Fruit fly (Drosophila melanogaster) whole organism, embryonic: ENCODE data around the gene CG31883.
A peak's percentile ranks its signal among the peaks of the same experiment; 100 is the strongest.

Source experiments
- Bdp1 ChIP-seq: fragments of 200-800 bp; sonication (Bioruptor generic); optimal IDR thresholded peaks from 3 replicates; lab custom pipeline; 2016; ENCODE audit warnings: missing biosample characterization, missing genetic modification characterization
- CG10979 ChIP-seq: fragments of 200-800 bp; sonication (Bioruptor generic); optimal IDR thresholded peaks from 2 replicates; lab custom pipeline; 2018; ENCODE audit warnings: missing biosample characterization, mild to moderate bottlenecking, missing genetic modification characterization, moderate library complexity
- CG11560 ChIP-seq: fragments of 200-800 bp; sonication (Bioruptor generic); IDR thresholded peaks from 3 replicates; pipeline ENCODE4 v1.3.6; 2022; ENCODE audit warnings: missing biosample characterization, missing genetic modification characterization
- CG12219 ChIP-seq: fragments of 200-800 bp; sonication (Bioruptor generic); optimal IDR thresholded peaks from 3 replicates; lab custom pipeline; 2018; ENCODE audit warnings: missing biosample characterization, mild to moderate bottlenecking, missing genetic modification characterization
- CG12299 ChIP-seq: fragments of 200-800 bp; sonication (Bioruptor generic); optimal IDR thresholded peaks from 2 replicates; lab custom pipeline; 2018; ENCODE audit warnings: missing biosample characterization, mild to moderate bottlenecking, missing genetic modification characterization
- CG12659 ChIP-seq: fragments of 200-800 bp; sonication (Bioruptor generic); optimal IDR thresholded peaks from 3 replicates; lab custom pipeline; 2017; ENCODE audit warnings: mild to moderate bottlenecking, missing biosample characterization, missing genetic modification reagents, missing genetic modification characterization
- CG13424 ChIP-seq: fragments of 200-800 bp; sonication (Bioruptor generic); optimal IDR thresholded peaks from 2 replicates; lab custom pipeline; 2019; ENCODE audit warnings: missing biosample characterization, mild to moderate bottlenecking, missing genetic modification characterization, moderate library complexity
- CG13775 ChIP-seq: fragments of 200-800 bp; sonication (Bioruptor generic); optimal IDR thresholded peaks from 3 replicates; lab custom pipeline; 2017; ENCODE audit warnings: missing biosample characterization, mild to moderate bottlenecking, missing genetic modification characterization
- CG14860 ChIP-seq: fragments of 200-800 bp; sonication (Bioruptor generic); IDR thresholded peaks from 3 replicates; pipeline ENCODE4 v1.3.6; 2022; ENCODE audit warnings: missing biosample characterization, missing genetic modification characterization; ENCODE audit not compliant: partially characterized antibody
- CG15011 ChIP-seq: fragments of 200-800 bp; sonication (Bioruptor generic); optimal IDR thresholded peaks from 3 replicates; lab custom pipeline; 2018; ENCODE audit warnings: missing biosample characterization, mild to moderate bottlenecking, missing genetic modification characterization
- CG15269 ChIP-seq: fragments of 200-800 bp; sonication (Bioruptor generic); optimal IDR thresholded peaks from 2 replicates; lab custom pipeline; 2018; ENCODE audit warnings: missing biosample characterization, mild to moderate bottlenecking, missing genetic modification characterization, moderate library complexity
- CG15514 ChIP-seq: fragments of 200-800 bp; sonication (Bioruptor generic); optimal IDR thresholded peaks from 3 replicates; lab custom pipeline; 2017; ENCODE audit warnings: missing biosample characterization, missing genetic modification characterization, mild to moderate bottlenecking, moderate library complexity, missing genetic modification reagents
- CG17612 ChIP-seq: fragments of 200-800 bp; sonication (Bioruptor generic); IDR thresholded peaks from 2 replicates; pipeline ENCODE4 v1.3.6; 2022; ENCODE audit warnings: missing biosample characterization, missing genetic modification characterization
- CG18262 ChIP-seq: fragments of 200-800 bp; optimal IDR thresholded peaks from 3 replicates; lab custom pipeline; 2019; ENCODE audit warnings: missing biosample characterization, mild to moderate bottlenecking, missing genetic modification characterization, moderate library complexity
- CG2120 ChIP-seq: fragments of 200-800 bp; sonication (Bioruptor generic); optimal IDR thresholded peaks from 3 replicates; lab custom pipeline; 2016; ENCODE audit warnings: missing biosample characterization, missing genetic modification characterization
- CG2875 ChIP-seq: fragments of 200-800 bp; sonication (Bioruptor generic); optimal IDR thresholded peaks from 2 replicates; lab custom pipeline; 2017; ENCODE audit warnings: missing biosample characterization, mild to moderate bottlenecking, missing genetic modification characterization, missing genetic modification reagents
- CG34224 ChIP-seq: fragments of 200-800 bp; sonication (Bioruptor generic); IDR thresholded peaks from 3 replicates; pipeline ENCODE4 v1.3.6; 2022; ENCODE audit warnings: missing biosample characterization, missing genetic modification characterization; ENCODE audit not compliant: partially characterized antibody
- CG4360 ChIP-seq: fragments of 200-800 bp; sonication (Bioruptor generic); IDR thresholded peaks from 2 replicates; pipeline ENCODE4 v1.3.6; 2022; ENCODE audit warnings: missing biosample characterization, missing genetic modification characterization
- CG4404 ChIP-seq: fragments of 200-800 bp; sonication (Bioruptor generic); IDR thresholded peaks from 2 replicates; pipeline ENCODE4 v1.3.6; 2022; ENCODE audit warnings: missing biosample characterization, missing genetic modification characterization
- CG6683 ChIP-seq: fragments of 200-800 bp; sonication (Bioruptor generic); optimal IDR thresholded peaks from 2 replicates; lab custom pipeline; 2017; ENCODE audit warnings: missing biosample characterization, mild to moderate bottlenecking, missing genetic modification characterization, missing genetic modification reagents
- CHES-1-like ChIP-seq: fragments of 200-800 bp; sonication (Bioruptor generic); optimal IDR thresholded peaks from 2 replicates; lab custom pipeline; 2016; ENCODE audit warnings: missing biosample characterization, missing genetic modification characterization
- D19B ChIP-seq: fragments of 200-800 bp; sonication (Bioruptor generic); optimal IDR thresholded peaks from 2 replicates; lab custom pipeline; 2017; ENCODE audit warnings: missing biosample characterization, mild to moderate bottlenecking, missing genetic modification characterization
- Dad ChIP-seq: fragments of 200-800 bp; sonication (Bioruptor generic); optimal IDR thresholded peaks from 3 replicates; lab custom pipeline; 2016; ENCODE audit warnings: missing biosample characterization, missing genetic modification characterization
- Dfd ChIP-seq, 2 experiments: fragments of >200 bp; optimal IDR thresholded peaks; 2 replicates each; lab custom pipeline; 2017; ENCODE audit warnings: missing biosample characterization in 2 of 2, missing genetic modification characterization in 2 of 2
- E2f2 ChIP-seq: fragments of 200-800 bp; sonication (Bioruptor generic); IDR thresholded peaks from 2 replicates; pipeline ENCODE4 v1.3.6; 2022; ENCODE audit warnings: missing biosample characterization, missing genetic modification characterization
- GATAe ChIP-seq: fragments of 200-800 bp; sonication (Bioruptor generic); conservative IDR thresholded peaks from 2 replicates; pipeline ENCODE4 v1.3.6; 2022; ENCODE audit warnings: missing biosample characterization, missing genetic modification characterization
- HLH54F ChIP-seq: fragments of 200-800 bp; sonication (Bioruptor generic); optimal IDR thresholded peaks from 3 replicates; lab custom pipeline; 2016; ENCODE audit warnings: missing biosample characterization, missing genetic modification characterization
- Hr3 ChIP-seq: fragments of 200-800 bp; sonication (Bioruptor generic); optimal IDR thresholded peaks from 3 replicates; lab custom pipeline; 2016; ENCODE audit warnings: missing biosample characterization, missing genetic modification characterization
- Nf-YC ChIP-seq: fragments of 200-800 bp; optimal IDR thresholded peaks from 3 replicates; lab custom pipeline; 2019; ENCODE audit warnings: missing biosample characterization, mild to moderate bottlenecking, missing genetic modification characterization, moderate library complexity
- Ptx1 ChIP-seq: fragments of 200-800 bp; sonication (Bioruptor generic); IDR thresholded peaks from 2 replicates; pipeline ENCODE4 v1.3.6; 2022; ENCODE audit warnings: missing biosample characterization, missing genetic modification characterization
- Sry-β ChIP-seq: fragments of 200-800 bp; sonication (Bioruptor generic); optimal IDR thresholded peaks from 2 replicates; lab custom pipeline; 2018; ENCODE audit warnings: missing biosample characterization, mild to moderate bottlenecking, missing genetic modification characterization, moderate library complexity
- Xbp1 ChIP-seq: fragments of 200-800 bp; sonication (Bioruptor generic); optimal IDR thresholded peaks from 3 replicates; lab custom pipeline; 2016; ENCODE audit warnings: missing biosample characterization, mild to moderate bottlenecking, missing genetic modification characterization
- aop ChIP-seq: fragments of 200-800 bp; sonication (Bioruptor generic); IDR thresholded peaks from 2 replicates; pipeline ENCODE4 v1.3.6; 2022; ENCODE audit warnings: missing biosample characterization, missing genetic modification characterization
- ci ChIP-seq: fragments of 200-800 bp; sonication (Bioruptor generic); IDR thresholded peaks from 3 replicates; pipeline ENCODE4 v1.3.6; 2022; ENCODE audit warnings: missing biosample characterization, missing genetic modification characterization
- crol ChIP-seq: fragments of 200-800 bp; sonication (Bioruptor generic); IDR thresholded peaks from 2 replicates; pipeline ENCODE4 v1.3.6; 2022; ENCODE audit warnings: missing biosample characterization, missing genetic modification characterization
- ewg ChIP-seq: fragments of 200-800 bp; sonication (Bioruptor generic); optimal IDR thresholded peaks from 3 replicates; lab custom pipeline; 2017; ENCODE audit warnings: mild to moderate bottlenecking, missing biosample characterization, missing genetic modification reagents, missing genetic modification characterization
- exex ChIP-seq: fragments of 200-800 bp; sonication (Bioruptor generic); optimal IDR thresholded peaks from 4 replicates; lab custom pipeline; 2018; ENCODE audit warnings: missing biosample characterization, mild to moderate bottlenecking, missing genetic modification characterization, moderate library complexity
- fd96Cb ChIP-seq: fragments of 200-800 bp; sonication (Bioruptor generic); optimal IDR thresholded peaks from 2 replicates; lab custom pipeline; 2018; ENCODE audit warnings: missing biosample characterization, mild to moderate bottlenecking, missing genetic modification characterization, moderate library complexity
- gfzf ChIP-seq: fragments of 200-800 bp; sonication (Bioruptor generic); optimal IDR thresholded peaks from 2 replicates; lab custom pipeline; 2016; ENCODE audit warnings: missing biosample characterization, mild to moderate bottlenecking, missing genetic modification characterization, moderate library complexity
- gro ChIP-seq: fragments of 200-800 bp; sonication (Bioruptor generic); optimal IDR thresholded peaks from 2 replicates; lab custom pipeline; 2016; ENCODE audit warnings: missing biosample characterization, missing genetic modification characterization
- hth ChIP-seq: fragments of >200 bp; optimal IDR thresholded peaks from 2 replicates; lab custom pipeline; 2017; ENCODE audit warnings: inconsistent platforms
- ken ChIP-seq: fragments of 200-800 bp; sonication (Bioruptor generic); IDR thresholded peaks from 3 replicates; pipeline ENCODE4 v1.3.6; 2022; ENCODE audit warnings: missing biosample characterization, missing genetic modification characterization
- otp ChIP-seq: fragments of 200-800 bp; sonication (Bioruptor generic); IDR thresholded peaks from 3 replicates; pipeline ENCODE4, ENCODE4 v1.3.6; 2022; ENCODE audit warnings: missing biosample characterization, missing genetic modification characterization
- pho ChIP-seq: fragments of 200-800 bp; sonication (Bioruptor generic); optimal IDR thresholded peaks from 2 replicates; lab custom pipeline; 2016; ENCODE audit warnings: missing biosample characterization, missing genetic modification characterization
- pum ChIP-seq: fragments of 200-800 bp; sonication (Bioruptor generic); optimal IDR thresholded peaks from 2 replicates; lab custom pipeline; 2016; ENCODE audit warnings: missing biosample characterization, missing genetic modification characterization
- sc ChIP-seq, 3 experiments: fragments of >200 bp in 2 of 3; fragments of 200-800 bp in 1 of 3; sonication (Bioruptor generic) in 1 of 3; optimal IDR thresholded peaks; 2 replicates in 2 of 3; 3 replicates in 1 of 3; lab custom pipeline; 2017; ENCODE audit warnings: mild to moderate bottlenecking in 1 of 3, missing biosample characterization in 1 of 3, missing genetic modification characterization in 1 of 3, missing genetic modification reagents in 1 of 3
- tgo ChIP-seq: fragments of 200-800 bp; sonication (Bioruptor generic); IDR thresholded peaks from 3 replicates; pipeline ENCODE4 v1.3.6; 2022; ENCODE audit warnings: missing biosample characterization, missing genetic modification characterization
- usp ChIP-seq: fragments of >200 bp; optimal IDR thresholded peaks from 2 replicates; lab custom pipeline; 2017; ENCODE audit warnings: missing biosample characterization, missing genetic modification characterization
- z ChIP-seq: fragments of 200-800 bp; sonication (Bioruptor generic); IDR thresholded peaks from 3 replicates; pipeline ENCODE4 v1.3.6; 2022; ENCODE audit warnings: missing biosample characterization, missing genetic modification characterization

The CG31883 gene

dm6 chr2L:9502786-9503443, 25.4 kb upstream of the CG31883 start (continued):
- TF ChIP-seq CG15269 (tag; lab: Kevin White, UChicago) (peak; percentile 88), GATAe (no peak), hth (lab: Kevin White, UChicago) (no peak), CG6683 (GFP tag; lab: Kevin White, UChicago) (no peak), CG4404 (GFP tag; lab: Robert Waterston, UW) (no peak), ci (peak; percentile 94), CG11560 (no peak), Nf-YC (no peak), gro (GFP tag; lab: Kevin White, UChicago) (no peak), CG18262 (tag; lab: Kevin White, UChicago) (peak; percentile 56), tgo (peak; percentile 86), ewg (GFP tag; lab: Kevin White, UChicago) (peak; percentile 49), Dfd (GFP tag; optimal IDR thresholded peaks at IDR 0.05; lab: Kevin White, UChicago) (no peak), CG2875 (peak; percentile 55), CG2120 (peak; percentile 71), z (GFP tag; lab: Robert Waterston, UW) (no peak), HLH54F (GFP tag; lab: Kevin White, UChicago) (peak; percentile 18), pum (GFP tag; lab: Kevin White, UChicago) (peak; percentile 22), Xbp1 (GFP tag; lab: Kevin White, UChicago) (peak; percentile 81), CG13424 (tag; lab: Kevin White, UChicago) (peak; percentile 84), usp (GFP tag; lab: Kevin White, UChicago) (no peak), sc (optimal IDR thresholded peaks at IDR 0.05; lab: Kevin White, UChicago) (no peak), sc (GFP tag; optimal IDR thresholded peaks at IDR 0.05; lab: Kevin White, UChicago) (peak; percentile 51), CG15514 (GFP tag; lab: Kevin White, UChicago) (peak; percentile 20), E2f2 (GFP tag; lab: Robert Waterston, UW) (peak; percentile 71), D19B (GFP tag; lab: Kevin White, UChicago) (peak; percentile 82), CG13775 (GFP tag; lab: Kevin White, UChicago) (peak; percentile 12), CG12659 (peak; percentile 82), CG4360 (GFP tag; lab: Robert Waterston, UW) (0 out of 2 replicates have a peak, but pooled peaks have one; percentile 39), CG15011 (GFP tag; lab: Kevin White, UChicago) (no peak), CG12299 (tag; lab: Kevin White, UChicago) (no peak), gfzf (GFP tag; lab: Kevin White, UChicago) (no peak), CG34224 (GFP tag; lab: Robert Waterston, UW) (no peak), CHES-1-like (GFP tag; lab: Kevin White, UChicago) (peak; percentile 17), crol (GFP tag; lab: Robert Waterston, UW) (0 out of 2 replicates have a peak, but pooled peaks have one; percentile 14), Dad (GFP tag; lab: Kevin White, UChicago) (no peak), CG12219 (GFP tag; lab: Kevin White, UChicago) (peak; percentile 46), CG10979 (tag; lab: Kevin White, UChicago) (peak; percentile 36), Sry-β (GFP tag; lab: Kevin White, UChicago) (no peak), Ptx1 (GFP tag; lab: Robert Waterston, UW) (peak; percentile 84), CG14860 (GFP tag; lab: Robert Waterston, UW) (no peak), otp (GFP tag; lab: Robert Waterston, UW) (peak; percentile 63; the same call in 1 of the 3 replicates), fd96Cb (tag; lab: Kevin White, UChicago) (peak; percentile 47), CG17612 (GFP tag; lab: Robert Waterston, UW) (peak; percentile 46; the same call in 1 of the 2 replicates), aop (GFP tag; lab: Robert Waterston, UW) (peak; percentile 39; the same call in 1 of the 2 replicates), Hr3 (GFP tag; lab: Kevin White, UChicago) (peak; percentile 64), exex (tag; lab: Kevin White, UChicago) (peak; percentile 5), pho (peak; percentile 41), ken (GFP tag; lab: Robert Waterston, UW) (peak; percentile 73; the same call in 2 of the 3 replicates), Bdp1 (GFP tag; lab: Kevin White, UChicago) (peak; percentile 24)
